Fruit fly (Drosophila melanogaster) whole organism, wandering third instar larva: ENCODE results near the gene Drak.
"Not testable (repeated sequence)": the region's sequence is repeated elsewhere in the genome, so short reads cannot be mapped to it uniquely, and the experiment has no call there.

Experiments used
- Abd-B ChIP-seq: fragments of >200 bp; optimal IDR thresholded peaks from 2 replicates; lab custom pipeline; 2017; ENCODE audit warnings: missing biosample characterization, missing genetic modification characterization
- CG32264 ChIP-seq: fragments of 200-800 bp; sonication (Bioruptor generic); optimal IDR thresholded peaks from 2 replicates; lab custom pipeline; 2016; ENCODE audit warnings: missing biosample characterization, missing genetic modification characterization
- CG9705 ChIP-seq: fragments of 200-800 bp; sonication (Bioruptor generic); optimal IDR thresholded peaks from 2 replicates; lab custom pipeline; 2018; ENCODE audit warnings: missing biosample characterization, mild to moderate bottlenecking, missing genetic modification characterization
- CrebA ChIP-seq: fragments of 200-800 bp; sonication (Bioruptor generic); optimal IDR thresholded peaks from 2 replicates; lab custom pipeline; 2016; ENCODE audit warnings: missing biosample characterization, mild to moderate bottlenecking, missing genetic modification characterization, borderline replicate concordance
- Dfd ChIP-seq: fragments of >200 bp; optimal IDR thresholded peaks from 2 replicates; lab custom pipeline; 2017; ENCODE audit warnings: missing biosample characterization, missing genetic modification characterization
- Dif ChIP-seq: fragments of 200-275, 200-300 bp; sonication (Bioruptor generic); optimal IDR thresholded peaks from 2 replicates; lab custom pipeline; 2018; ENCODE audit warnings: missing biosample characterization, missing genetic modification characterization; ENCODE audit not compliant: partially characterized antibody
- GATAd ChIP-seq: sonication (Bioruptor generic); optimal IDR thresholded peaks from 2 replicates; lab custom pipeline; 2016; ENCODE audit warnings: missing biosample characterization, missing genetic modification characterization
- HLH106 ChIP-seq: fragments of 200-800 bp; optimal IDR thresholded peaks from 3 replicates; lab custom pipeline; 2019; ENCODE audit warnings: missing biosample characterization, mild to moderate bottlenecking, missing genetic modification characterization, moderate library complexity
- Hnf4 ChIP-seq: fragments of 200-800 bp; sonication (Bioruptor generic); optimal IDR thresholded peaks from 2 replicates; lab custom pipeline; 2016; ENCODE audit warnings: missing biosample characterization, mild to moderate bottlenecking, missing genetic modification characterization
- Hr78 ChIP-seq: fragments of >200 bp; optimal IDR thresholded peaks from 2 replicates; lab custom pipeline; 2017; ENCODE audit warnings: missing biosample characterization, missing genetic modification characterization
- Hr83 ChIP-seq: fragments of 200-300 bp; sonication (Bioruptor generic); optimal IDR thresholded peaks from 2 replicates; lab custom pipeline; 2016; ENCODE audit warnings: missing biosample characterization, mild to moderate bottlenecking, missing genetic modification characterization, moderate library complexity; ENCODE audit not compliant: poor library complexity, severe bottlenecking
- Jra ChIP-seq: sonication (Bioruptor generic); optimal IDR thresholded peaks from 2 replicates; lab custom pipeline; 2016; ENCODE audit warnings: missing biosample characterization, missing genetic modification characterization
- Mio ChIP-seq: sonication (Bioruptor generic); optimal IDR thresholded peaks from 2 replicates; lab custom pipeline; 2016; ENCODE audit warnings: missing biosample characterization, missing genetic modification characterization
- Myc ChIP-seq: fragments of >200 bp; optimal IDR thresholded peaks from 2 replicates; lab custom pipeline; 2017
- N ChIP-seq: fragments of >200 bp; optimal IDR thresholded peaks from 2 replicates; lab custom pipeline; 2018; ENCODE audit warnings: missing biosample characterization, missing external identifiers, missing genetic modification characterization
- OdsH ChIP-seq: fragments of 200-800 bp; sonication (Bioruptor generic); optimal IDR thresholded peaks from 2 replicates; lab custom pipeline; 2016; ENCODE audit warnings: missing biosample characterization, mild to moderate bottlenecking, missing genetic modification characterization
- Rel ChIP-seq, 2 experiments: fragments of 200-800 bp; sonication (Bioruptor generic) in 1 of 2; optimal IDR thresholded peaks; 2 replicates in 1 of 2; 3 replicates in 1 of 2; lab custom pipeline; 2016 to 2019; ENCODE audit warnings: mild to moderate bottlenecking in 2 of 2, missing biosample characterization in 2 of 2, missing genetic modification characterization in 2 of 2, moderate library complexity in 1 of 2
- Sp1 ChIP-seq: fragments of 200-800 bp; sonication (Bioruptor generic); optimal IDR thresholded peaks from 3 replicates; lab custom pipeline; 2019; ENCODE audit warnings: missing biosample characterization, mild to moderate bottlenecking, missing genetic modification characterization, moderate library complexity
- Vsx2 ChIP-seq: fragments of 200-300, 225-300 bp; sonication (Bioruptor generic); optimal IDR thresholded peaks from 2 replicates; lab custom pipeline; 2018; ENCODE audit warnings: missing biosample characterization, missing genetic modification characterization; ENCODE audit not compliant: partially characterized antibody
- br ChIP-seq: fragments of 200-800 bp; sonication (Bioruptor generic); optimal IDR thresholded peaks from 2 replicates; lab custom pipeline; 2016; ENCODE audit warnings: missing biosample characterization, missing genetic modification characterization
- brk ChIP-seq: fragments of 200-800 bp; sonication (Bioruptor generic); optimal IDR thresholded peaks from 2 replicates; lab custom pipeline; 2016; ENCODE audit warnings: missing biosample characterization, mild to moderate bottlenecking, missing genetic modification characterization
- dl ChIP-seq, 2 experiments: fragments of 175-275, 200-275 bp in 1 of 2; fragments of 200-275 bp in 1 of 2; sonication (Bioruptor generic); optimal IDR thresholded peaks; lab custom pipeline; 2018; ENCODE audit warnings: mild to moderate bottlenecking in 2 of 2, missing biosample characterization in 2 of 2, missing genetic modification characterization in 2 of 2, moderate library complexity in 2 of 2; ENCODE audit not compliant: partially characterized antibody in 2 of 2, insufficient read depth in 1 of 2
- dmrt93B ChIP-seq: fragments of 200-800 bp; sonication (Bioruptor generic); optimal IDR thresholded peaks from 2 replicates; lab custom pipeline; 2018; ENCODE audit warnings: missing biosample characterization, mild to moderate bottlenecking, missing genetic modification characterization
- dsf ChIP-seq: sonication (Bioruptor generic); optimal IDR thresholded peaks from 2 replicates; lab custom pipeline; 2016; ENCODE audit warnings: missing biosample characterization, missing genetic modification characterization, borderline replicate concordance
- ey ChIP-seq: fragments of 200-800 bp; sonication (Bioruptor generic); optimal IDR thresholded peaks from 2 replicates; lab custom pipeline; 2016; ENCODE audit warnings: missing biosample characterization, missing genetic modification characterization
- foxo ChIP-seq, 2 experiments: fragments of 200-800 bp; sonication (Bioruptor generic); optimal IDR thresholded peaks; 2 replicates in 1 of 2; 3 replicates in 1 of 2; lab custom pipeline; 2016 to 2017; ENCODE audit warnings: missing biosample characterization in 2 of 2, missing genetic modification characterization in 2 of 2
- fru ChIP-seq: fragments of 200-800 bp; sonication (Bioruptor generic); optimal IDR thresholded peaks from 3 replicates; lab custom pipeline; 2016; ENCODE audit warnings: missing biosample characterization, mild to moderate bottlenecking, missing genetic modification characterization
- h ChIP-seq: fragments of 200-800 bp; sonication (Bioruptor generic); optimal IDR thresholded peaks from 3 replicates; lab custom pipeline; 2016; ENCODE audit warnings: missing biosample characterization, mild to moderate bottlenecking, missing genetic modification characterization
- jim ChIP-seq: fragments of 175-275, 200-325 bp; sonication (Bioruptor generic); optimal IDR thresholded peaks from 2 replicates; lab custom pipeline; 2016; ENCODE audit warnings: missing biosample characterization, mild to moderate bottlenecking, missing genetic modification characterization
- lola ChIP-seq: fragments of >200 bp; optimal IDR thresholded peaks from 2 replicates; lab custom pipeline; 2017; ENCODE audit warnings: missing biosample characterization, missing genetic modification characterization
- pan ChIP-seq: fragments of >200 bp; optimal IDR thresholded peaks from 2 replicates; lab custom pipeline; 2017
- psq ChIP-seq: fragments of 200-800 bp; sonication (Bioruptor generic); optimal IDR thresholded peaks from 3 replicates; lab custom pipeline; 2017; ENCODE audit warnings: missing biosample characterization, mild to moderate bottlenecking, missing genetic modification characterization, moderate library complexity
- rgr ChIP-seq: fragments of 200-800 bp; sonication (Bioruptor generic); optimal IDR thresholded peaks from 3 replicates; lab custom pipeline; 2016; ENCODE audit warnings: missing biosample characterization, mild to moderate bottlenecking, missing genetic modification characterization
- sage ChIP-seq: fragments of 200-800 bp; sonication (Bioruptor generic); optimal IDR thresholded peaks from 2 replicates; lab custom pipeline; 2016; ENCODE audit warnings: missing biosample characterization, mild to moderate bottlenecking, missing genetic modification characterization
- sv ChIP-seq: fragments of 200-800 bp; sonication (Bioruptor generic); optimal IDR thresholded peaks from 3 replicates; lab custom pipeline; 2016; ENCODE audit warnings: missing biosample characterization, missing genetic modification characterization
- tai ChIP-seq: sonication (Bioruptor generic); optimal IDR thresholded peaks from 2 replicates; lab custom pipeline; 2016; ENCODE audit warnings: missing biosample characterization, missing genetic modification characterization
- usp ChIP-seq: fragments of >200 bp; optimal IDR thresholded peaks from 2 replicates; lab custom pipeline; 2017; ENCODE audit warnings: missing biosample characterization, missing genetic modification characterization
- woc ChIP-seq: sonication (Bioruptor generic); optimal IDR thresholded peaks from 2 replicates; lab custom pipeline; 2016; ENCODE audit warnings: missing biosample characterization, mild to moderate bottlenecking, missing genetic modification characterization

Drak gene

dm6 chrX:11599589-11599988 is 106.7 kb downstream of the Drak start, which contains the start of gene rho-4:
Gene rho-4, plus strand, starts transcription at chrX:11599838.
- not testable (repeated sequence) for TF ChIP-seq h, ey, Dfd (GFP tag; lab: Kevin White, UChicago)

dm6 chrX:11600795-11601358 is 107.9 kb downstream of the Drak start:
- TF ChIP-seq N (GFP tag; lab: Kevin White, UChicago) (no peak), brk (GFP tag; lab: Kevin White, UChicago) (no peak), ey (GFP tag; lab: Kevin White, UChicago) (peak; percentile 51), br (peak; percentile 62), CG32264 (no peak), Myc (lab: Kevin White, UChicago) (no peak), usp (GFP tag; lab: Kevin White, UChicago) (no peak), h (GFP tag; lab: Kevin White, UChicago) (peak; percentile 55), pan (no peak), Dif (GFP tag; lab: Kevin White, UChicago) (no peak), foxo (GFP tag; optimal IDR thresholded peaks at IDR 0.05; lab: Kevin White, UChicago) (peak in 1 of 2 experiments; percentile 26), GATAd (GFP tag; lab: Kevin White, UChicago) (no peak), dsf (no peak), CG9705 (no peak), HLH106 (peak; percentile 36), dmrt93B (no peak), sv (GFP tag; lab: Kevin White, UChicago) (no peak), CrebA (no peak), Rel (GFP tag; optimal IDR thresholded peaks at IDR 0.05; lab: Kevin White, UChicago) (no peak), Rel (tag; optimal IDR thresholded peaks at IDR 0.05; lab: Kevin White, UChicago) (peak; percentile 65), Sp1 (peak; percentile 38), psq (GFP tag; lab: Kevin White, UChicago) (peak; percentile 32), tai (GFP tag; lab: Kevin White, UChicago) (no peak), Dfd (GFP tag; lab: Kevin White, UChicago) (no peak), Hnf4 (GFP tag; lab: Kevin White, UChicago) (peak; percentile 31), woc (GFP tag; lab: Kevin White, UChicago) (peak; percentile 59), lola (GFP tag; lab: Kevin White, UChicago) (no peak), Mio (GFP tag; lab: Kevin White, UChicago) (no peak), sage (GFP tag; lab: Kevin White, UChicago) (peak; percentile 47), Vsx2 (GFP tag; lab: Kevin White, UChicago) (no peak), Jra (GFP tag; lab: Kevin White, UChicago) (peak; percentile 74), dl (GFP tag; optimal IDR thresholded peaks at IDR 0.05; lab: Kevin White, UChicago; ENCODE audit: insufficient read depth in 1 of 2, partially characterized antibody in 2 of 2) (no peak), fru (GFP tag; lab: Kevin White, UChicago) (no peak), Hr78 (GFP tag; lab: Kevin White, UChicago) (no peak), rgr (GFP tag; lab: Kevin White, UChicago) (peak; percentile 41), Hr83 (GFP tag; lab: Kevin White, UChicago) (no peak), Abd-B (no peak), jim (GFP tag; lab: Kevin White, UChicago) (no peak), OdsH (GFP tag; lab: Kevin White, UChicago) (no peak)

dm6 chrX:11601408-11601807 is 108.5 kb downstream of the Drak start:
- no peak for TF ChIP-seq OdsH (GFP tag; lab: Kevin White, UChicago)
- TF ChIP-seq Rel (GFP tag; optimal IDR thresholded peaks at IDR 0.05; lab: Kevin White, UChicago): no peak
- TF ChIP-seq Rel (tag; optimal IDR thresholded peaks at IDR 0.05; lab: Kevin White, UChicago): peak; percentile 55
- TF ChIP-seq lola (GFP tag; lab: Kevin White, UChicago): no peak
- TF ChIP-seq Hr83 (GFP tag; lab: Kevin White, UChicago): peak; percentile 46
